Fruit fly (Drosophila melanogaster) whole organism, embryonic: ENCODE results near the gene Map205.

Experiments
- Abd-B ChIP-seq: fragments of 200-800 bp; sonication (Bioruptor generic); optimal IDR thresholded peaks from 2 replicates; lab custom pipeline; 2018; ENCODE audit warnings: missing biosample characterization, mild to moderate bottlenecking, missing genetic modification characterization, moderate library complexity
- Adf1 ChIP-seq: fragments of 200-800 bp; sonication (Bioruptor generic); IDR thresholded peaks from 2 replicates; pipeline ENCODE4 v1.3.6; 2022; ENCODE audit warnings: missing biosample characterization, missing genetic modification characterization
- B-H1 ChIP-seq: fragments of 200-800 bp; sonication (Bioruptor generic); IDR thresholded peaks from 3 replicates; pipeline ENCODE4 v1.3.6; 2022; ENCODE audit warnings: missing biosample characterization, missing genetic modification characterization
- CG10959 ChIP-seq: fragments of 200-800 bp; sonication (Bioruptor generic); IDR thresholded peaks from 2 replicates; pipeline ENCODE4 v1.3.6; 2022; ENCODE audit warnings: missing biosample characterization, missing genetic modification characterization
- CG12155 ChIP-seq: fragments of 200-800 bp; sonication (Bioruptor generic); optimal IDR thresholded peaks from 3 replicates; lab custom pipeline; 2016; ENCODE audit warnings: missing biosample characterization, missing genetic modification characterization
- CG1233 ChIP-seq: fragments of 200-800 bp; sonication (Bioruptor generic); optimal IDR thresholded peaks from 4 replicates; lab custom pipeline; 2018; ENCODE audit warnings: missing biosample characterization, mild to moderate bottlenecking, missing genetic modification characterization
- CG14667 ChIP-seq: fragments of 200-800 bp; sonication (Bioruptor generic); IDR thresholded peaks from 2 replicates; pipeline ENCODE4 v1.3.6; 2022; ENCODE audit warnings: missing biosample characterization, missing genetic modification characterization
- CG15514 ChIP-seq: fragments of 200-800 bp; sonication (Bioruptor generic); optimal IDR thresholded peaks from 3 replicates; lab custom pipeline; 2017; ENCODE audit warnings: missing biosample characterization, missing genetic modification characterization, mild to moderate bottlenecking, moderate library complexity, missing genetic modification reagents
- CG15696 ChIP-seq: fragments of 200-800 bp; sonication (Bioruptor generic); optimal IDR thresholded peaks from 2 replicates; lab custom pipeline; 2019; ENCODE audit warnings: missing biosample characterization, mild to moderate bottlenecking, missing genetic modification characterization, moderate library complexity
- CG1603 ChIP-seq: fragments of 200-800 bp; sonication (Bioruptor generic); optimal IDR thresholded peaks from 2 replicates; lab custom pipeline; 2019; ENCODE audit warnings: missing biosample characterization, mild to moderate bottlenecking, missing genetic modification characterization, moderate library complexity
- CG17802 ChIP-seq: fragments of 200-800 bp; sonication (Bioruptor generic); optimal IDR thresholded peaks from 2 replicates; lab custom pipeline; 2018; ENCODE audit warnings: missing biosample characterization, mild to moderate bottlenecking, missing genetic modification characterization, moderate library complexity
- CG17829 ChIP-seq: fragments of 200-800 bp; optimal IDR thresholded peaks from 2 replicates; lab custom pipeline; 2019; ENCODE audit warnings: missing biosample characterization, mild to moderate bottlenecking, missing genetic modification characterization, moderate library complexity
- CG17912 ChIP-seq: fragments of 200-800 bp; sonication (Bioruptor generic); optimal IDR thresholded peaks from 2 replicates; lab custom pipeline; 2018; ENCODE audit warnings: missing biosample characterization, mild to moderate bottlenecking, missing genetic modification characterization
- CG2129 ChIP-seq: fragments of 200-800 bp; sonication (Bioruptor generic); IDR thresholded peaks from 2 replicates; pipeline ENCODE4 v1.3.6; 2022; ENCODE audit warnings: missing biosample characterization, missing genetic modification characterization; ENCODE audit not compliant: partially characterized antibody
- CG31365 ChIP-seq: fragments of 200-800 bp; sonication (Bioruptor generic); optimal IDR thresholded peaks from 2 replicates; lab custom pipeline; 2018; ENCODE audit warnings: missing biosample characterization, mild to moderate bottlenecking, missing genetic modification characterization
- CG4424 ChIP-seq: fragments of 200-800 bp; sonication (Bioruptor generic); optimal IDR thresholded peaks from 3 replicates; lab custom pipeline; 2016; ENCODE audit warnings: missing biosample characterization, missing genetic modification characterization
- CG4617 ChIP-seq: fragments of 200-800 bp; sonication (Bioruptor generic); optimal IDR thresholded peaks from 3 replicates; lab custom pipeline; 2016; ENCODE audit warnings: missing biosample characterization, missing genetic modification characterization, borderline replicate concordance
- CG6689 ChIP-seq: fragments of 200-800 bp; sonication (Bioruptor generic); IDR thresholded peaks from 2 replicates; pipeline ENCODE4 v1.3.6; 2022; ENCODE audit warnings: missing biosample characterization, missing genetic modification characterization
- CG6765 ChIP-seq: fragments of 200-800 bp; sonication (Bioruptor generic); optimal IDR thresholded peaks from 3 replicates; lab custom pipeline; 2017; ENCODE audit warnings: missing biosample characterization, mild to moderate bottlenecking, missing genetic modification characterization
- CG8765 ChIP-seq: fragments of 200-800 bp; sonication (Bioruptor generic); IDR thresholded peaks from 2 replicates; pipeline ENCODE4 v1.3.6; 2022; ENCODE audit warnings: missing biosample characterization, missing genetic modification characterization
- CG8944 ChIP-seq: fragments of 200-800 bp; sonication (Bioruptor generic); optimal IDR thresholded peaks from 3 replicates; lab custom pipeline; 2016; ENCODE audit warnings: missing biosample characterization, missing genetic modification characterization
- CG9215 ChIP-seq: fragments of 200-800 bp; sonication (Bioruptor generic); IDR thresholded peaks from 2 replicates; pipeline ENCODE4 v1.3.6; 2022; ENCODE audit warnings: missing biosample characterization, missing genetic modification characterization
- CG9817 ChIP-seq: fragments of 200-800 bp; sonication (Bioruptor generic); optimal IDR thresholded peaks from 2 replicates; lab custom pipeline; 2018; ENCODE audit warnings: missing biosample characterization, mild to moderate bottlenecking, missing genetic modification characterization, moderate library complexity
- CG9932 ChIP-seq: fragments of 200-800 bp; sonication (Bioruptor generic); IDR thresholded peaks from 2 replicates; pipeline ENCODE4 v1.3.6; 2022; ENCODE audit warnings: missing biosample characterization, missing genetic modification characterization
- Fer3 ChIP-seq: fragments of 200-800 bp; sonication (Bioruptor generic); optimal IDR thresholded peaks from 2 replicates; lab custom pipeline; 2018; ENCODE audit warnings: missing biosample characterization, mild to moderate bottlenecking, missing genetic modification characterization, moderate library complexity
- Hr3 ChIP-seq: fragments of 200-800 bp; sonication (Bioruptor generic); optimal IDR thresholded peaks from 3 replicates; lab custom pipeline; 2016; ENCODE audit warnings: missing biosample characterization, missing genetic modification characterization
- Hsf ChIP-seq: fragments of 200-800 bp; sonication (Bioruptor generic); optimal IDR thresholded peaks from 3 replicates; lab custom pipeline; 2016; ENCODE audit warnings: missing biosample characterization, missing genetic modification characterization
- Lhr ChIP-seq: fragments of 200-800 bp; sonication (Bioruptor generic); optimal IDR thresholded peaks from 3 replicates; lab custom pipeline; 2017; ENCODE audit warnings: mild to moderate bottlenecking, missing biosample characterization, missing genetic modification reagents, missing genetic modification characterization
- Mes4 ChIP-seq: fragments of 200-800 bp; sonication (Bioruptor generic); optimal IDR thresholded peaks from 2 replicates; lab custom pipeline; 2016; ENCODE audit warnings: missing biosample characterization, missing genetic modification characterization
- Pdp1 ChIP-seq, 2 experiments: fragments of 200-800 bp; sonication (Bioruptor generic); optimal IDR thresholded peaks; 3 replicates each; lab custom pipeline; 2016; ENCODE audit warnings: missing biosample characterization in 2 of 2, missing genetic modification characterization in 2 of 2, mild to moderate bottlenecking in 1 of 2, moderate library complexity in 1 of 2
- Stat92E ChIP-seq, 3 experiments: fragments of >200 bp in 2 of 3; fragments of 200-800 bp in 1 of 3; sonication (Bioruptor generic) in 1 of 3; optimal IDR thresholded peaks; 2 replicates each; lab custom pipeline; 2017 to 2019; ENCODE audit warnings: missing biosample characterization in 3 of 3, missing genetic modification characterization in 3 of 3, mild to moderate bottlenecking in 1 of 3, moderate library complexity in 1 of 3
- bigmax ChIP-seq: fragments of 200-800 bp; sonication (Bioruptor generic); optimal IDR thresholded peaks from 2 replicates; lab custom pipeline; 2018; ENCODE audit warnings: missing biosample characterization, mild to moderate bottlenecking, missing genetic modification characterization
- croc ChIP-seq: fragments of 200-800 bp; sonication (Bioruptor generic); conservative IDR thresholded peaks from 3 replicates; pipeline ENCODE4 v1.3.6; 2022; ENCODE audit warnings: missing biosample characterization, missing genetic modification characterization
- dm ChIP-seq: fragments of 200-800 bp; sonication (Bioruptor generic); optimal IDR thresholded peaks from 3 replicates; lab custom pipeline; 2016; ENCODE audit warnings: missing biosample characterization, missing genetic modification characterization
- fd3F ChIP-seq: fragments of 200-800 bp; sonication (Bioruptor generic); optimal IDR thresholded peaks from 2 replicates; lab custom pipeline; 2018; ENCODE audit warnings: missing biosample characterization, mild to moderate bottlenecking, missing genetic modification characterization, moderate library complexity
- ftz-f1 ChIP-seq: fragments of 200-800 bp; sonication (Bioruptor generic); optimal IDR thresholded peaks from 2 replicates; lab custom pipeline; 2016; ENCODE audit warnings: missing biosample characterization, missing genetic modification characterization
- hth ChIP-seq: fragments of >200 bp; optimal IDR thresholded peaks from 2 replicates; lab custom pipeline; 2017; ENCODE audit warnings: inconsistent platforms
- maf-S ChIP-seq: fragments of 200-800 bp; sonication (Bioruptor generic); optimal IDR thresholded peaks from 2 replicates; lab custom pipeline; 2016; ENCODE audit warnings: missing biosample characterization, missing genetic modification characterization
- odd ChIP-seq: fragments of 200-800 bp; sonication (Bioruptor generic); optimal IDR thresholded peaks from 2 replicates; lab custom pipeline; 2017; ENCODE audit warnings: missing biosample characterization, mild to moderate bottlenecking, missing genetic modification characterization
- pfk ChIP-seq: fragments of 200-800 bp; sonication (Bioruptor generic); optimal IDR thresholded peaks from 2 replicates; lab custom pipeline; 2018; ENCODE audit warnings: missing biosample characterization, mild to moderate bottlenecking, missing genetic modification characterization, moderate library complexity
- pho ChIP-seq: fragments of 200-800 bp; sonication (Bioruptor generic); optimal IDR thresholded peaks from 2 replicates; lab custom pipeline; 2016; ENCODE audit warnings: missing biosample characterization, missing genetic modification characterization
- pita ChIP-seq: fragments of 200-800 bp; sonication (Bioruptor generic); optimal IDR thresholded peaks from 2 replicates; lab custom pipeline; 2017; ENCODE audit warnings: missing biosample characterization, mild to moderate bottlenecking, missing genetic modification characterization
- pum ChIP-seq: fragments of 200-800 bp; sonication (Bioruptor generic); optimal IDR thresholded peaks from 2 replicates; lab custom pipeline; 2016; ENCODE audit warnings: missing biosample characterization, missing genetic modification characterization
- rib ChIP-seq: fragments of 200-800 bp; sonication (Bioruptor generic); IDR thresholded peaks from 2 replicates; pipeline ENCODE4 v1.3.6; 2022; ENCODE audit warnings: missing biosample characterization, missing genetic modification characterization
- schlank ChIP-seq: fragments of 200-800 bp; sonication (Bioruptor generic); optimal IDR thresholded peaks from 2 replicates; lab custom pipeline; 2018; ENCODE audit warnings: missing biosample characterization, mild to moderate bottlenecking, missing genetic modification characterization
- so ChIP-seq: fragments of 200-800 bp; sonication (Bioruptor generic); IDR thresholded peaks from 3 replicates; pipeline ENCODE4 v1.3.6; 2022; ENCODE audit warnings: missing biosample characterization, missing genetic modification characterization
- ssp ChIP-seq: fragments of 200-800 bp; sonication (Bioruptor generic); IDR thresholded peaks from 2 replicates; pipeline ENCODE4 v1.3.6; 2022; ENCODE audit warnings: missing biosample characterization, missing genetic modification characterization
- tx ChIP-seq: fragments of 200-800 bp; sonication (Bioruptor generic); optimal IDR thresholded peaks from 2 replicates; lab custom pipeline; 2016; ENCODE audit warnings: missing biosample characterization, missing genetic modification characterization
- yki ChIP-seq: fragments of >200 bp; optimal IDR thresholded peaks from 3 replicates; lab custom pipeline; 2018
- z ChIP-seq: fragments of 200-800 bp; sonication (Bioruptor generic); IDR thresholded peaks from 3 replicates; pipeline ENCODE4 v1.3.6; 2022; ENCODE audit warnings: missing biosample characterization, missing genetic modification characterization
- zfh1 ChIP-seq: fragments of 200-800 bp; sonication (Bioruptor generic); IDR thresholded peaks from 3 replicates; pipeline ENCODE4 v1.3.6; 2022; ENCODE audit warnings: missing biosample characterization, missing genetic modification characterization
- zfh2 ChIP-seq: fragments of 200-800 bp; sonication (Bioruptor generic); optimal IDR thresholded peaks from 2 replicates; lab custom pipeline; 2016; ENCODE audit warnings: missing biosample characterization, missing genetic modification characterization

The Map205 gene

dm6 chr3R:32068110-32068685 lies at the start of gene Map205 (continued):
- TF ChIP-seq ssp (GFP tag; lab: Robert Waterston, UW) (no peak), Lhr (peak; percentile 98), schlank (tag; lab: Kevin White, UChicago) (no peak), pfk (GFP tag; lab: Kevin White, UChicago) (no peak), Pdp1 (GFP tag; optimal IDR thresholded peaks at IDR 0.05; lab: Kevin White, UChicago) (peak in 1 of 2 experiments; percentile 61), CG12155 (GFP tag; lab: Kevin White, UChicago) (no peak), hth (lab: Kevin White, UChicago) (no peak), CG9932 (no peak), ftz-f1 (GFP tag; lab: Kevin White, UChicago) (no peak), CG8944 (GFP tag; lab: Kevin White, UChicago) (no peak), CG1603 (peak; percentile 88), Hr3 (GFP tag; lab: Kevin White, UChicago) (no peak), so (GFP tag; lab: Robert Waterston, UW) (no peak), Adf1 (GFP tag; lab: Robert Waterston, UW) (no peak), z (no peak), CG14667 (GFP tag; lab: Robert Waterston, UW) (no peak), CG4617 (GFP tag; lab: Kevin White, UChicago) (peak; percentile 66), CG6689 (no peak), pita (GFP tag; lab: Kevin White, UChicago) (no peak), Fer3 (tag; lab: Kevin White, UChicago) (no peak), fd3F (GFP tag; lab: Kevin White, UChicago) (no peak), CG4424 (GFP tag; lab: Kevin White, UChicago) (no peak), dm (no peak), Abd-B (no peak), CG15696 (tag; lab: Kevin White, UChicago) (no peak), zfh2 (GFP tag; lab: Kevin White, UChicago) (no peak), CG17802 (tag; lab: Kevin White, UChicago) (no peak), CG17829 (peak; percentile 73), CG15514 (GFP tag; lab: Kevin White, UChicago) (peak; percentile 79), CG9817 (tag; lab: Kevin White, UChicago) (no peak), CG31365 (tag; lab: Kevin White, UChicago) (no peak), maf-S (GFP tag; lab: Kevin White, UChicago) (no peak), tx (GFP tag; lab: Kevin White, UChicago) (no peak), pum (no peak), odd (GFP tag; lab: Kevin White, UChicago) (peak; percentile 15), Mes4 (GFP tag; lab: Kevin White, UChicago) (no peak), Stat92E (GFP tag; optimal IDR thresholded peaks at IDR 0.05; lab: Kevin White, UChicago) (peak in 1 of 3 experiments; percentile 92), CG10959 (GFP tag; lab: Robert Waterston, UW) (no peak), B-H1 (no peak), CG2129 (no peak), CG1233 (GFP tag; lab: Kevin White, UChicago) (no peak), CG8765 (GFP tag; lab: Robert Waterston, UW) (no peak), CG6765 (GFP tag; lab: Kevin White, UChicago) (no peak), yki (lab: Kevin White, UChicago) (no peak), CG9215 (GFP tag; lab: Robert Waterston, UW) (no peak), zfh1 (no peak), rib (GFP tag; lab: Robert Waterston, UW) (no peak), bigmax (GFP tag; lab: Kevin White, UChicago) (peak; percentile 3), pho (no peak), croc (GFP tag; lab: Robert Waterston, UW) (no peak), Hsf (GFP tag; lab: Kevin White, UChicago) (peak; percentile 26), CG17912 (GFP tag; lab: Kevin White, UChicago) (no peak)
